Worm (Caenorhabditis elegans): ENCODE measurements around the gene F29B9.5.

- no peak for TF ChIP-seq hif-1 (tag; optimal IDR thresholded peaks at IDR 0.05)
- no peak for TF ChIP-seq aha-1 (tag)
Measured at ce11 chrIV:4692463-4692862, 40.2 kb downstream of the F29B9.5 start, which contains the start of gene spe-51.
